Worm (Caenorhabditis elegans): ENCODE results near the gene F49F1.9.

The F49F1.9 gene

ce11 chrIV:4120263-4120662 is 17.1 kb downstream of the F49F1.9 start, which contains the start of gene F49F1.5:
Gene F49F1.5, minus strand, starts transcription at chrIV:4120415.
- TF ChIP-seq snpc-4 (tag; optimal IDR thresholded peaks at IDR 0.05) (no peak), blmp-1 (tag; optimal IDR thresholded peaks at IDR 0.05) (no peak), sem-2 (GFP tag; optimal IDR thresholded peaks at IDR 0.05) (no peak), ces-1 (GFP tag; optimal IDR thresholded peaks at IDR 0.05) (no peak), cnd-1 (tag; optimal IDR thresholded peaks at IDR 0.05) (no peak), nhr-76 (tag; optimal IDR thresholded peaks at IDR 0.05) (no peak), ceh-43 (GFP tag; optimal IDR thresholded peaks at IDR 0.05) (no peak), mab-5 (tag; optimal IDR thresholded peaks at IDR 0.05) (no peak), nhr-28 (tag; optimal IDR thresholded peaks at IDR 0.05) (no peak), flh-1 (GFP tag; optimal IDR thresholded peaks at IDR 0.05) (no peak), tbx-8 (GFP tag; optimal IDR thresholded peaks at IDR 0.05) (no peak), unc-120 (tag; optimal IDR thresholded peaks at IDR 0.05; ENCODE audit: poor library complexity, severe bottlenecking) (no peak), lin-13 (tag; optimal IDR thresholded peaks at IDR 0.05) (no peak), nhr-2 (tag; optimal IDR thresholded peaks at IDR 0.05) (no peak), ceh-39 (tag; optimal IDR thresholded peaks at IDR 0.05) (no peak), ceh-83 (GFP tag; optimal IDR thresholded peaks at IDR 0.05) (no peak), lin-32 (GFP tag; optimal IDR thresholded peaks at IDR 0.05) (no peak)

ce11 chrIV:4117432-4117831 is 19.9 kb downstream of the F49F1.9 start, which contains the start of gene drd-50:
Gene drd-50, plus strand, starts transcription at chrIV:4117732.
- TF ChIP-seq nhr-76 (tag; optimal IDR thresholded peaks at IDR 0.05) = no peak
- no peak for TF ChIP-seq unc-120 (tag; optimal IDR thresholded peaks at IDR 0.05; ENCODE audit: poor library complexity, severe bottlenecking)
- no peak for TF ChIP-seq mls-2 (tag; optimal IDR thresholded peaks at IDR 0.05)
- no peak for TF ChIP-seq elt-3 (tag; optimal IDR thresholded peaks at IDR 0.05)
- TF ChIP-seq ceh-39 (tag; optimal IDR thresholded peaks at IDR 0.05) = no peak
- no peak for TF ChIP-seq hlh-1 (tag; optimal IDR thresholded peaks at IDR 0.05)
- TF ChIP-seq ztf-11 (tag; optimal IDR thresholded peaks at IDR 0.05) = no peak
- TF ChIP-seq ceh-43 (GFP tag; optimal IDR thresholded peaks at IDR 0.05) = no peak
- no peak for TF ChIP-seq pha-4 (tag; optimal IDR thresholded peaks at IDR 0.05)
- no peak for TF ChIP-seq flh-1 (GFP tag; optimal IDR thresholded peaks at IDR 0.05)
- no peak for TF ChIP-seq nhr-28 (tag; optimal IDR thresholded peaks at IDR 0.05)
- no peak for TF ChIP-seq ces-1 (GFP tag; optimal IDR thresholded peaks at IDR 0.05)
- TF ChIP-seq lin-13 (tag; optimal IDR thresholded peaks at IDR 0.05) = no peak
- no peak for TF ChIP-seq sptf-1 (tag; optimal IDR thresholded peaks at IDR 0.05)
- TF ChIP-seq ceh-83 (GFP tag; optimal IDR thresholded peaks at IDR 0.05) = no peak
- TF ChIP-seq nhr-237 (tag; optimal IDR thresholded peaks at IDR 0.05) = no peak
- TF ChIP-seq bed-3 (GFP tag; optimal IDR thresholded peaks at IDR 0.05) = no peak
- TF ChIP-seq nhr-2 (tag; optimal IDR thresholded peaks at IDR 0.05) = no peak

- no peak for TF ChIP-seq snpc-4 (tag; optimal IDR thresholded peaks at IDR 0.05)
- no peak for TF ChIP-seq sptf-1 (tag; optimal IDR thresholded peaks at IDR 0.05)
- no peak for TF ChIP-seq drap-1 (GFP tag; optimal IDR thresholded peaks at IDR 0.05)
- TF ChIP-seq unc-62 (GFP tag; optimal IDR thresholded peaks at IDR 0.05) = no peak
- no peak for TF ChIP-seq M03D4.4 (tag; optimal IDR thresholded peaks at IDR 0.05)
- TF ChIP-seq elt-1 (tag; optimal IDR thresholded peaks at IDR 0.05; ENCODE audit: borderline replicate concordance, insufficient read depth) = no peak
- TF ChIP-seq hlh-1 (tag; optimal IDR thresholded peaks at IDR 0.05) = no peak
- no peak for TF ChIP-seq nhr-2 (tag; optimal IDR thresholded peaks at IDR 0.05)
- no peak for TF ChIP-seq mls-2 (tag; optimal IDR thresholded peaks at IDR 0.05)
- TF ChIP-seq ces-1 (GFP tag; optimal IDR thresholded peaks at IDR 0.05) = no peak
- TF ChIP-seq flh-1 (GFP tag; optimal IDR thresholded peaks at IDR 0.05) = no peak
- no peak for TF ChIP-seq cnd-1 (tag; optimal IDR thresholded peaks at IDR 0.05)
- TF ChIP-seq sem-2 (GFP tag; optimal IDR thresholded peaks at IDR 0.05) = no peak
- TF ChIP-seq mab-5 (tag; optimal IDR thresholded peaks at IDR 0.05) = no peak
- TF ChIP-seq ham-2 (GFP tag; optimal IDR thresholded peaks at IDR 0.05) = no peak
- TF ChIP-seq nhr-28 (tag; optimal IDR thresholded peaks at IDR 0.05) = no peak
- no peak for TF ChIP-seq pha-4 (tag; optimal IDR thresholded peaks at IDR 0.05)
- TF ChIP-seq unc-120 (tag; optimal IDR thresholded peaks at IDR 0.05; ENCODE audit: poor library complexity, severe bottlenecking) = no peak
- no peak for TF ChIP-seq nhr-12 (tag; optimal IDR thresholded peaks at IDR 0.05)
- no peak for TF ChIP-seq lin-13 (tag; optimal IDR thresholded peaks at IDR 0.05)
These were observed 21.7 kb downstream of the F49F1.9 start, which contains the start of the genes F49F1.4 and F49F1.2 for ce11 chrIV:4115634-4116033. Gene F49F1.4, minus strand, starts transcription at chrIV:4115734. Gene F49F1.2, plus strand, starts transcription at chrIV:4115943.

ce11 chrIV:4114526-4114925 is 22.8 kb downstream of the F49F1.9 start, which contains the start of gene F49F1.15:
Gene F49F1.15, minus strand, starts transcription at chrIV:4114626.
- no peak for TF ChIP-seq ceh-43 (GFP tag; optimal IDR thresholded peaks at IDR 0.05)
- no peak for TF ChIP-seq nhr-237 (tag; optimal IDR thresholded peaks at IDR 0.05)
- TF ChIP-seq nhr-76 (tag; optimal IDR thresholded peaks at IDR 0.05) = no peak
- TF ChIP-seq mab-5 (tag; optimal IDR thresholded peaks at IDR 0.05) = no peak
- TF ChIP-seq sptf-1 (tag; optimal IDR thresholded peaks at IDR 0.05) = no peak
- TF ChIP-seq ceh-39 (tag; optimal IDR thresholded peaks at IDR 0.05) = no peak
- TF ChIP-seq unc-39 (tag; optimal IDR thresholded peaks at IDR 0.05) = no peak
- TF ChIP-seq mep-1 (tag; optimal IDR thresholded peaks at IDR 0.05) = no peak
- TF ChIP-seq nhr-2 (tag; optimal IDR thresholded peaks at IDR 0.05) = no peak
- TF ChIP-seq ham-2 (GFP tag; optimal IDR thresholded peaks at IDR 0.05) = no peak
- no peak for TF ChIP-seq elt-3 (tag; optimal IDR thresholded peaks at IDR 0.05)
- no peak for TF ChIP-seq snpc-4 (tag; optimal IDR thresholded peaks at IDR 0.05)
- TF ChIP-seq tbx-8 (GFP tag; optimal IDR thresholded peaks at IDR 0.05) = no peak
- TF ChIP-seq mls-2 (tag; optimal IDR thresholded peaks at IDR 0.05) = no peak
- TF ChIP-seq lsy-2 (tag; optimal IDR thresholded peaks at IDR 0.05) = no peak
- no peak for TF ChIP-seq cnd-1 (tag; optimal IDR thresholded peaks at IDR 0.05)
- TF ChIP-seq blmp-1 (tag; optimal IDR thresholded peaks at IDR 0.05) = no peak
- no peak for TF ChIP-seq pha-4 (tag; optimal IDR thresholded peaks at IDR 0.05)
